Worm (Caenorhabditis elegans) whole organism, L4/young adult: Measurements from ENCODE around the gene T11G6.5.

Experiments
- W03F9.2 ChIP-seq: fragments of 150-350 bp; optimal IDR thresholded peaks from 2 replicates; lab custom pipeline; 2014; ENCODE audit warnings: missing biosample characterization, missing genetic modification characterization
- dao-5 ChIP-seq: sonication (generic microtip); optimal IDR thresholded peaks from 2 replicates; lab custom pipeline; 2016; ENCODE audit warnings: missing genotype, missing genetic modification characterization, moderate library complexity, missing compliant biosample characterization
- him-1 ChIP-seq: sonication (generic microtip); optimal IDR thresholded peaks from 2 replicates; lab custom pipeline; 2016; ENCODE audit warnings: missing genotype, missing genetic modification reagents, missing genetic modification characterization, missing compliant biosample characterization

- TF ChIP-seq dao-5 (tag; lab: Kevin White, UChicago), result no peak
- no peak for TF ChIP-seq him-1
- TF ChIP-seq W03F9.2 (tag; lab: Kevin White, UChicago), result no peak
These were observed 34.3 kb upstream of the T11G6.5 start, which contains the start of gene fipr-14 for ce11 chrIV:10876844-10877243.
